Worm (Caenorhabditis elegans): ENCODE data around the gene Y11D7A.10.

ce11 chrIV:9264513-9264912 lies 4.9 kb upstream of the Y11D7A.10 start:
- TF ChIP-seq lin-15B (tag; optimal IDR thresholded peaks at IDR 0.05) (no peak), mdt-29 (GFP tag; IDR thresholded peaks at IDR 0.05) (no peak), skn-1 (tag; optimal IDR thresholded peaks at IDR 0.05) (no peak), fkh-10 (GFP tag; optimal IDR thresholded peaks at IDR 0.05) (no peak), daf-19 (GFP tag; conservative IDR thresholded peaks at IDR 0.05) (no peak), set-16 (GFP tag; IDR thresholded peaks at IDR 0.05) (no peak), ceh-28 (tag; optimal IDR thresholded peaks at IDR 0.05) (no peak)
